Fruit fly (Drosophila melanogaster): ENCODE results near the gene IKKbeta.

Gene IKKbeta

DNA sequence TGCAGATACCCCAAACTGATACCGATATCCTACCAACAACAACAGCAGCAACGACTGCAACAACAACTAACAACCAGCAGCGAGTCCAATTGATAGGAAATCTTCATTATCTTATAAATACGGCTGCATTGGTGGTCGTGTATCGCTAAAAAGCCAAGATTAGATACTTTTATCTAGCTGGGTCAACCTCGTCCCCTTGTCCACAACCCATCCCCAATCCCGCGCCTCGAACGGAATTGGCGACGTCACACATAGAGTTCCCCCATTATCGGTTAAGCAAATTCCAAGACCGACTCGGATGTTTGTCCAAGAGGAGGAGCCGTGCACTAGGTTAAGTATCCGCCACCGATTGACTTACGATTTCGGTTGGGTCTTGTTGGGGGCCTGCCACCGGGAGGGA is 40.9 kb downstream of the IKKbeta start:
- TF ChIP-seq CG32121 (GFP tag; IDR thresholded peaks at IDR 0.05) (no peak), EcR (GFP tag; optimal IDR thresholded peaks at IDR 0.05) (no peak), Pif1A (GFP tag; optimal IDR thresholded peaks at IDR 0.05) (no peak), CG15710 (tag; optimal IDR thresholded peaks at IDR 0.05) (no peak), CG8301 (tag; optimal IDR thresholded peaks at IDR 0.05) (no peak), CG34367 (tag; optimal IDR thresholded peaks at IDR 0.05) (no peak), rn (GFP tag; IDR thresholded peaks at IDR 0.05) (no peak), CG4496 (GFP tag; IDR thresholded peaks at IDR 0.05) (no peak), CG13204 (GFP tag; optimal IDR thresholded peaks at IDR 0.05) (no peak), fd96Ca (GFP tag; IDR thresholded peaks at IDR 0.05) (no peak), Snoo (tag; optimal IDR thresholded peaks at IDR 0.05) (no peak)

DNA sequence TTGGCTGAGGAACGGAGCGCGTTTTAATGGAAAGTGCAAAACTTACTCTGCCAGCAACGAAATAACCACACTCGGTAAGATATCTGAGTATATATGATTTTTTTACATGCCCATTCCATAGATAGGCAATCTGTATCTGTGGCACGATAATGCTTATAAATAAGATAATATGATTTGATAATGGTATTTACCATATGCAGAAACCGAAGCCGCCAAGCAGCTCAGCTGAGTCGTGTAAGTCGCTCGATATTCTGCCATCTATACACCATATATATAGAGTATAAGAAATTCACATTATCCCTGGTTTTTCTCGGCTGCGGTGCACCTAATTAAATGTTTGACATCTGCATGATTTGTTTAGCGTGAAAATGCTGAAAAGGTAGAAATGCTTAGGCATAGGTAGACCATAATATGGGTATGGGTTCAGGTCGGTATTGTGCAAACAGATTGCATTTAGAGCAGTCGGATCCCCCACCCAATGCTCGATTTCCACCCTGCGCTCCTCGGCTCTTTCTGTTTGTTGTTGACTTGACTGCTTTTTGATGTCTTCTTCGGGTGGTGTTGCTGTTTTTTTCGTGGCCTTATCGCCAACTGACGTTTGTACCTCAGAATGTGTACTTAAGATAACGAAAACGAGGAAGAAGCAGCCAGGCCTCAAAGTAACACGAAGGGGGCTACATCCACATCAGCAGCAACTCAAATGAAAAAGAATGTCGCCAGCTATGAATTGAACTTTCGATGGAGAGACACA is 42.2 kb downstream of the IKKbeta start:
- no peak for TF ChIP-seq D1 (tag; optimal IDR thresholded peaks at IDR 0.05)
- no peak for TF ChIP-seq CG34367 (tag; optimal IDR thresholded peaks at IDR 0.05)
- no peak for TF ChIP-seq CG32121 (GFP tag; IDR thresholded peaks at IDR 0.05)
- no peak for TF ChIP-seq CG15710 (tag; optimal IDR thresholded peaks at IDR 0.05)
- no peak for TF ChIP-seq CG14655 (GFP tag; optimal IDR thresholded peaks at IDR 0.05)
- no peak for TF ChIP-seq CG8301 (tag; optimal IDR thresholded peaks at IDR 0.05)
- TF ChIP-seq gl (tag; optimal IDR thresholded peaks at IDR 0.05), result no peak
- TF ChIP-seq CG13204 (GFP tag; optimal IDR thresholded peaks at IDR 0.05), result no peak
- TF ChIP-seq Pif1B (GFP tag; optimal IDR thresholded peaks at IDR 0.05), result no peak
- TF ChIP-seq CG10348 (GFP tag; IDR thresholded peaks at IDR 0.05), result no peak

- TF ChIP-seq D1 (tag; optimal IDR thresholded peaks at IDR 0.05) (no peak), CG14655 (GFP tag; optimal IDR thresholded peaks at IDR 0.05) (no peak), CG12605 (GFP tag; IDR thresholded peaks at IDR 0.05) (no peak), CG8159 (tag; optimal IDR thresholded peaks at IDR 0.05) (no peak), CG13204 (GFP tag; optimal IDR thresholded peaks at IDR 0.05) (no peak), EcR (GFP tag; optimal IDR thresholded peaks at IDR 0.05) (no peak), Pif1A (GFP tag; optimal IDR thresholded peaks at IDR 0.05) (no peak), Ets98B (GFP tag; IDR thresholded peaks at IDR 0.05) (no peak), CG17806 (tag; optimal IDR thresholded peaks at IDR 0.05) (no peak), CG8301 (tag; optimal IDR thresholded peaks at IDR 0.05) (no peak)
These were observed 43.3 kb downstream of the IKKbeta start for dm6 chr3R:16005943-16006342.

- TF ChIP-seq CG15710 (tag; optimal IDR thresholded peaks at IDR 0.05) (no peak), CG12605 (GFP tag; IDR thresholded peaks at IDR 0.05) (0 out of 2 replicates have a peak, but pooled peaks have one; percentile 23), Ets98B (GFP tag; IDR thresholded peaks at IDR 0.05) (peak; percentile 19; the same call in 1 of the 2 replicates), fd96Ca (GFP tag; IDR thresholded peaks at IDR 0.05) (0 out of 3 replicates have a peak, but pooled peaks have one; percentile 43), CG8159 (tag; optimal IDR thresholded peaks at IDR 0.05) (peak; percentile 49)
These were observed 44.3 kb downstream of the IKKbeta start for dm6 chr3R:16004691-16005474.

DNA sequence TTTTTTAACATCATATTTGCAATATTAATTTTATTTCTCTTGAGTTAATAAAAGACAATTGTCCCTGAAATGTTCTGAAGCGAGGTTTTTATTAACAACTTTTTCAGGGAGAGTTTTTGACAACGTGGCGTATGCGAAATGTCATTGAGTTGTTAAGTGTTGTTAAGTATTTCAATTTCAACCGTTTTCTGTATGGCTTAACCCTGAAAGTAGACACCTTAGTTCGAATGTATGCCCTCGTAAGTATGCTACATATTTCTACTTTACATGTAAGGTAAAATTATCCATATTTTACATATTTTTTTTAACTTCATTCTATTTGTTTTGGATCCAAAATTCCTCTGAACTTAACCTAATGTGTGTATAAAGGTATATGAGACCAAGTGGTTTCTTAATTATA is 45.2 kb downstream of the IKKbeta start:
- TF ChIP-seq CG13204 (GFP tag; optimal IDR thresholded peaks at IDR 0.05), result no peak
- no peak for TF ChIP-seq CG10348 (GFP tag; IDR thresholded peaks at IDR 0.05)
- TF ChIP-seq gl (tag; optimal IDR thresholded peaks at IDR 0.05), result no peak
- TF ChIP-seq fd96Ca (GFP tag; IDR thresholded peaks at IDR 0.05), result no peak
- no peak for TF ChIP-seq CG15710 (tag; optimal IDR thresholded peaks at IDR 0.05)
- no peak for TF ChIP-seq D1 (tag; optimal IDR thresholded peaks at IDR 0.05)
- no peak for TF ChIP-seq CG9948 (tag; optimal IDR thresholded peaks at IDR 0.05)
- TF ChIP-seq CG8159 (tag; optimal IDR thresholded peaks at IDR 0.05), result no peak
- no peak for TF ChIP-seq Pif1B (GFP tag; optimal IDR thresholded peaks at IDR 0.05)
- TF ChIP-seq CG8301 (tag; optimal IDR thresholded peaks at IDR 0.05), result no peak
- TF ChIP-seq Ets98B (GFP tag; IDR thresholded peaks at IDR 0.05), result no peak
- TF ChIP-seq CG14655 (GFP tag; optimal IDR thresholded peaks at IDR 0.05), result no peak
- no peak for TF ChIP-seq Pif1A (GFP tag; optimal IDR thresholded peaks at IDR 0.05)

- no peak for TF ChIP-seq fd96Ca (GFP tag; IDR thresholded peaks at IDR 0.05)
- TF ChIP-seq Pif1B (GFP tag; optimal IDR thresholded peaks at IDR 0.05), result no peak
- no peak for TF ChIP-seq CG9948 (tag; optimal IDR thresholded peaks at IDR 0.05)
- TF ChIP-seq Ets98B (GFP tag; IDR thresholded peaks at IDR 0.05), result no peak
- TF ChIP-seq CG14655 (GFP tag; optimal IDR thresholded peaks at IDR 0.05), result no peak
- TF ChIP-seq Snoo (tag; optimal IDR thresholded peaks at IDR 0.05), result no peak
- no peak for TF ChIP-seq CG8301 (tag; optimal IDR thresholded peaks at IDR 0.05)
- no peak for TF ChIP-seq D1 (tag; optimal IDR thresholded peaks at IDR 0.05)
- TF ChIP-seq CG12605 (GFP tag; IDR thresholded peaks at IDR 0.05), result no peak
- TF ChIP-seq rn (GFP tag; IDR thresholded peaks at IDR 0.05), result no peak
- no peak for TF ChIP-seq CG10348 (GFP tag; IDR thresholded peaks at IDR 0.05)
- no peak for TF ChIP-seq CG15710 (tag; optimal IDR thresholded peaks at IDR 0.05)
- no peak for TF ChIP-seq CG4496 (GFP tag; IDR thresholded peaks at IDR 0.05)
- TF ChIP-seq CG32121 (GFP tag; IDR thresholded peaks at IDR 0.05), result no peak
- no peak for TF ChIP-seq gl (tag; optimal IDR thresholded peaks at IDR 0.05)
- TF ChIP-seq CG17806 (tag; optimal IDR thresholded peaks at IDR 0.05), result no peak
These were observed 50.1 kb downstream of the IKKbeta start for dm6 chr3R:15998972-15999721.

Measured in whole organism, pupa.